Worm (Caenorhabditis elegans): Measurements from ENCODE around the gene wdr-83.

wdr-83 gene

DNA sequence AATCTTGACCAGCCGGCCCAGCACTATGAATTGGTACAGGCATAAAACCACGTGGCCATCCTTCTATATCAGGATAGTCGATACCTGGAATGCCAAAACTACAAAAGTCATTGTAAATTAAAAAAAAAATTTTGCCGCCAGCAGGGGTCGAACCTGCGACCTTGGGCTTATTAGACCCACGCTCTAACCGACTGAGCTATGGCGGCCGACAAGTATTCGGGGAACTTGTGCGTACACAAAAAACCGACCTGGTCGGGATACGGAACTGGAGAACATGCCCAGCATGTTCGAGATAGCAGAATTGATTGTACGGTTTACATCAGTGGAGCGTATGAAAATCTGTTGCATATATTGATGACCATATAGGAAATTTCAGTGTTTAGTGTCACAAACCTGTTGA, 25.8 kb upstream of the wdr-83 start (continued):
- TF ChIP-seq lin-38 (GFP tag; IDR thresholded peaks at IDR 0.05) (peak; percentile 89), nhr-10 (tag; optimal IDR thresholded peaks at IDR 0.05) (no peak), F10B5.3 (tag; optimal IDR thresholded peaks at IDR 0.05) (peak; percentile 63), ceh-32 (tag; optimal IDR thresholded peaks at IDR 0.05; ENCODE audit: poor library complexity) (peak; percentile 23), php-3 (GFP tag; IDR thresholded peaks at IDR 0.05) (no peak), tra-1 (GFP tag; IDR thresholded peaks at IDR 0.05) (0 out of 2 replicates have a peak, but pooled peaks have one; percentile 35), lin-13 (GFP tag; optimal IDR thresholded peaks at IDR 0.05) (peak; percentile 30), lin-1 (GFP tag; IDR thresholded peaks at IDR 0.05) (peak; percentile 56; the same call in 1 of the 2 replicates), unc-130 (GFP tag; optimal IDR thresholded peaks at IDR 0.05) (peak; percentile 45), attf-4 (tag; optimal IDR thresholded peaks at IDR 0.05) (no peak), dmd-9 (GFP tag; IDR thresholded peaks at IDR 0.05) (peak; percentile 83), nhr-77 (tag; optimal IDR thresholded peaks at IDR 0.05) (no peak), F37D6.2 (tag; optimal IDR thresholded peaks at IDR 0.05) (peak; percentile 13), snpc-1.2 (GFP tag; IDR thresholded peaks at IDR 0.05) (peak; percentile 77), ama-1 (optimal IDR thresholded peaks at IDR 0.05) (no peak), F26F4.8 (GFP tag; conservative IDR thresholded peaks at IDR 0.05) (0 out of 2 replicates have a peak, but pooled peaks have one; percentile 27), lin-15B (tag; optimal IDR thresholded peaks at IDR 0.05) (no peak), nhr-48 (tag; optimal IDR thresholded peaks at IDR 0.05) (peak; percentile 34), vab-7 (GFP tag; IDR thresholded peaks at IDR 0.05) (peak; percentile 61), nhr-76 (tag; optimal IDR thresholded peaks at IDR 0.05) (no peak), T20F7.1 (GFP tag; optimal IDR thresholded peaks at IDR 0.05) (peak; percentile 48), dmd-6 (GFP tag; IDR thresholded peaks at IDR 0.05) (peak; percentile 73), gei-8 (GFP tag; optimal IDR thresholded peaks at IDR 0.05) (no peak), zfp-2 (tag; optimal IDR thresholded peaks at IDR 0.05) (no peak), nhr-42 (GFP tag; IDR thresholded peaks at IDR 0.05) (peak; percentile 72; the same call in 1 of the 2 replicates), lsy-2 (tag; optimal IDR thresholded peaks at IDR 0.05) (peak; percentile 15 to 84), dpl-1 (GFP tag; optimal IDR thresholded peaks at IDR 0.05) (peak; percentile 54), mxl-3 (GFP tag; optimal IDR thresholded peaks at IDR 0.05) (peak; percentile 43), nhr-28 (tag; optimal IDR thresholded peaks at IDR 0.05) (peak; percentile 38), ctbp-1 (GFP tag; IDR thresholded peaks at IDR 0.05) (peak; percentile 39; the same call in 1 of the 2 replicates), ZK337.2 (GFP tag; IDR thresholded peaks at IDR 0.05) (peak; percentile 58; the same call in 1 of the 2 replicates), R02D3.7 (tag; optimal IDR thresholded peaks at IDR 0.05) (no peak), ceh-44 (GFP tag; IDR thresholded peaks at IDR 0.05) (peak; percentile 54; the same call in 1 of the 2 replicates), aly-2 (tag; optimal IDR thresholded peaks at IDR 0.05) (no peak), Y105C5A.15 (GFP tag; IDR thresholded peaks at IDR 0.05) (peak; percentile 86; the same call in 1 of the 2 replicates), skn-1 (tag; optimal IDR thresholded peaks at IDR 0.05) (no peak), pqm-1 (tag; optimal IDR thresholded peaks at IDR 0.05) (no peak), lin-39 (tag; optimal IDR thresholded peaks at IDR 0.05) (no peak), ceh-28 (tag; optimal IDR thresholded peaks at IDR 0.05) (no peak), daf-8 (GFP tag; IDR thresholded peaks at IDR 0.05) (no peak), ceh-62 (tag; optimal IDR thresholded peaks at IDR 0.05) (no peak), lin-29 (GFP tag; IDR thresholded peaks at IDR 0.05) (peak; percentile 63), mes-2 (tag; optimal IDR thresholded peaks at IDR 0.05; ENCODE audit: poor library complexity, severe bottlenecking) (peak; percentile 85), mep-1 (tag; optimal IDR thresholded peaks at IDR 0.05) (peak; percentile 76), sdz-12 (GFP tag; optimal IDR thresholded peaks at IDR 0.05) (peak; percentile 55), zag-1 (tag; optimal IDR thresholded peaks at IDR 0.05) (no peak), mxl-2 (GFP tag; conservative IDR thresholded peaks at IDR 0.05) (no peak), nhr-25 (tag; optimal IDR thresholded peaks at IDR 0.05; ENCODE audit: borderline replicate concordance, insufficient read depth) (peak; percentile 67), lim-7 (GFP tag; IDR thresholded peaks at IDR 0.05) (peak; percentile 80), nhr-11 (tag; optimal IDR thresholded peaks at IDR 0.05) (no peak), egl-43 (GFP tag; IDR thresholded peaks at IDR 0.05) (peak; percentile 88), Y75B8A.6 (GFP tag; IDR thresholded peaks at IDR 0.05) (0 out of 2 replicates have a peak, but pooled peaks have one; percentile 11)

Measured in whole organism, L4 larva.